Fruit fly (Drosophila melanogaster): ENCODE results near the gene Mocs1.
A peak's percentile ranks its signal among the peaks of the same experiment; 100 is the strongest.

Mocs1 gene

dm6 chr3L:11107432-11107831, 37.1 kb downstream of the Mocs1 start, which contains the start of gene CG32073:
Gene CG32073, minus strand, starts transcription at chr3L:11107582.
- TF ChIP-seq pan (optimal IDR thresholded peaks at IDR 0.05) (no peak), usp (GFP tag; optimal IDR thresholded peaks at IDR 0.05) (no peak), CG8478 (optimal IDR thresholded peaks at IDR 0.05) (no peak), Dll (optimal IDR thresholded peaks at IDR 0.05) (no peak), psq (optimal IDR thresholded peaks at IDR 0.05) (no peak), EcR (GFP tag; optimal IDR thresholded peaks at IDR 0.05) (no peak)

- TF ChIP-seq usp (GFP tag; optimal IDR thresholded peaks at IDR 0.05), result no peak
- TF ChIP-seq CG8478 (optimal IDR thresholded peaks at IDR 0.05), result no peak
- TF ChIP-seq EcR (GFP tag; optimal IDR thresholded peaks at IDR 0.05), result no peak
- no peak for TF ChIP-seq Dll (optimal IDR thresholded peaks at IDR 0.05)
- TF ChIP-seq pan (optimal IDR thresholded peaks at IDR 0.05), result no peak
- no peak for TF ChIP-seq psq (optimal IDR thresholded peaks at IDR 0.05)
Measured at dm6 chr3L:11107935-11108334, 37.6 kb downstream of the Mocs1 start, which contains the start of gene CG12522. Gene CG12522, plus strand, starts transcription at chr3L:11108235.

DNA sequence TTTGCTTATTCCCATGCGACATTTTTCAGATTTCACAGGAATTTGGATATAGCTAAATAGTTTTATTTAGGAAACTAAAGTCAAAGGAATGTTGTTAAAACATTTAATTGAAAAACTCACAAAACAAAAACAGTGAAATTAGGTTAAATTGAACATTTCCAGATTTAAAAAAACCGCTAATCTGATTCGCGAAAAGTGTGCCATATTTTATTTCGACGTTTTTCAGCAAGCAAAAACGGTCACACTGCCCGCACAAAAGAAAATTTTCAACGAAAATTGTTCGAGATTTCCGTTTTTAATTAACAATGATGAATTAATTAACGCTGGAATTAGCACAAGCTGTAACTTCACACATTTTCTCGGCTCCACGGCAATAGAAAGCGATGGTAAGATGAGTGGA, 39.1 kb downstream of the Mocs1 start, which contains the start of the genes CG34012 and emei:
CG34012 (minus strand) TSS at position 52 of the 400 bp plus-strand sequence.
emei (plus strand) TSS at position 237 of the 400 bp plus-strand sequence.
- TF ChIP-seq CG8478 (optimal IDR thresholded peaks at IDR 0.05) (no peak), Dll (optimal IDR thresholded peaks at IDR 0.05) (no peak), psq (optimal IDR thresholded peaks at IDR 0.05) (no peak), usp (GFP tag; optimal IDR thresholded peaks at IDR 0.05) (no peak), EcR (GFP tag; optimal IDR thresholded peaks at IDR 0.05) (no peak)

DNA sequence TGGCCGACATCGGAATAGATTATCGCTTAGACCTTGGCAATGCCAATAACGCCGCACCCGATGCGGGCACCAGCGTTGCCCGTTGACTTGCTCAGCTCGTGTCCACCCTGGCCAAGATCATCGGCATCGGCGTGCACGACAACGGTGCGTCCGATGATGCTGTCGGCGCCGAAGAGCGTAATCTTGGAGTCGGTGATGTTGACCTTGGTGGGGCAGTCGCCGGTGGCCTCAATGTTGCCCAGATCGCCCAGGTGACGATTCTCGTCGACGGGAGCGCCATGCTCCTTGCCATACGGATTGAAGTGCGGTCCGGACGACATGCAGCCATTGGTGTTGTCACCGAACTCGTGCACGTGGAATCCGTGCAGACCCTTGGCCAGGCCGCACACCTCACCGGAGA, 42.1 kb downstream of the Mocs1 start:
- TF ChIP-seq usp (GFP tag; optimal IDR thresholded peaks at IDR 0.05) (no peak), Dll (optimal IDR thresholded peaks at IDR 0.05) (no peak), CG8478 (optimal IDR thresholded peaks at IDR 0.05) (no peak), EcR (GFP tag; optimal IDR thresholded peaks at IDR 0.05) (no peak), psq (optimal IDR thresholded peaks at IDR 0.05) (no peak), pan (optimal IDR thresholded peaks at IDR 0.05) (no peak)

- TF ChIP-seq psq (optimal IDR thresholded peaks at IDR 0.05) (no peak), pan (optimal IDR thresholded peaks at IDR 0.05) (no peak), CG8478 (optimal IDR thresholded peaks at IDR 0.05) (no peak), EcR (GFP tag; optimal IDR thresholded peaks at IDR 0.05) (no peak), usp (GFP tag; optimal IDR thresholded peaks at IDR 0.05) (no peak), Dll (optimal IDR thresholded peaks at IDR 0.05) (no peak)
Measured at dm6 chr3L:11113198-11114197, 43.2 kb downstream of the Mocs1 start, which contains the start of gene Sod1. Gene Sod1, minus strand, starts transcription at chr3L:11113740.

DNA sequence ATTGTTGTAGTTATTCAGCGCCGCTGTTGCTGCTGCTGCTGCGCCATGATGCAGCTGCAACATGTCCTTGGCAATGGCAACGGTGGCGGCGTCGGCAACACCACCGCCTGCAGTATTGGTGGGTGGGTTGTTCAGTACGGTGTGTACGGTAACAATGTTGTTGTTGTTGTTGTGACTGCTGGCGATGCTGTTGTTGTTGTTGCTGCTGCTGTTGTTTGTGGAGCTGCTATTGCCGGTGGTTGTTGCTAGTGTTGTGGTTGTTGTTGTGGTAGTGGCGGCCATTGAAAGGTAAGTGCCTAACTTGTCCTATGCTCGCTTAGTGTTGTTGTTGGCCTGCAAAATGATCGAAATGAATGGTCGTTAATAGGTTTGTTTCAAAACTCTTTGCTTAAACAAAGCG, 47.4 kb downstream of the Mocs1 start:
- TF ChIP-seq psq (optimal IDR thresholded peaks at IDR 0.05) (no peak), usp (GFP tag; optimal IDR thresholded peaks at IDR 0.05) (no peak), CG8478 (optimal IDR thresholded peaks at IDR 0.05) (no peak), pan (optimal IDR thresholded peaks at IDR 0.05) (no peak), Dll (optimal IDR thresholded peaks at IDR 0.05) (no peak)

dm6 chr3L:11118627-11119395, 48.5 kb downstream of the Mocs1 start:
- peak; percentile 22 for TF ChIP-seq Dll (optimal IDR thresholded peaks at IDR 0.05)
- TF ChIP-seq psq (optimal IDR thresholded peaks at IDR 0.05), result no peak
- TF ChIP-seq EcR (GFP tag; optimal IDR thresholded peaks at IDR 0.05), result no peak

DNA sequence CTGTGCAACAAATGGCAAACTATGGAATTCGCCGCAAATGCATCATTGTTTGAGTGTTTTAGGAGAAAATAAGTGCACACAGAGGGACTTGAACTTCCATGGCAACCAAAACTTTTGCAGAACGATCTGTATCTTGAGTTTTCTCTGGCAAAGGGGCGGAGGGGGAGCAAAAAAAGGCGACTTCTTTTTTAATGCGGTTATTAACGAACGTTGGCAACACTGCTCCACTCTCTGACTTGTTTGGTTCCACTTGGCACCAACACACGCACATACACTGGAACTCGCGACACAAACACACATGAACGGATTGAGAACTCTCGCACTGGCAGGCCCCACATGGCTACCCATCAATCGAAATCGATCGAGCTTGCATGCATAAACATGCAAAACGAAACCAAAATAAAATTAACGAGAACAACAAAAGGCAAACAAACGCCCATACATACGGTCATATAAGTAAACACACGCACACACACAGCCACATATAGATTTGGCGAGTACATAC, 49.1 kb downstream of the Mocs1 start:
- TF ChIP-seq psq (optimal IDR thresholded peaks at IDR 0.05), result no peak
- TF ChIP-seq Dll (optimal IDR thresholded peaks at IDR 0.05), result no peak
- no peak for TF ChIP-seq pan (optimal IDR thresholded peaks at IDR 0.05)
- TF ChIP-seq usp (GFP tag; optimal IDR thresholded peaks at IDR 0.05), result no peak
- TF ChIP-seq EcR (GFP tag; optimal IDR thresholded peaks at IDR 0.05), result no peak
- no peak for TF ChIP-seq CG8478 (optimal IDR thresholded peaks at IDR 0.05)

DNA sequence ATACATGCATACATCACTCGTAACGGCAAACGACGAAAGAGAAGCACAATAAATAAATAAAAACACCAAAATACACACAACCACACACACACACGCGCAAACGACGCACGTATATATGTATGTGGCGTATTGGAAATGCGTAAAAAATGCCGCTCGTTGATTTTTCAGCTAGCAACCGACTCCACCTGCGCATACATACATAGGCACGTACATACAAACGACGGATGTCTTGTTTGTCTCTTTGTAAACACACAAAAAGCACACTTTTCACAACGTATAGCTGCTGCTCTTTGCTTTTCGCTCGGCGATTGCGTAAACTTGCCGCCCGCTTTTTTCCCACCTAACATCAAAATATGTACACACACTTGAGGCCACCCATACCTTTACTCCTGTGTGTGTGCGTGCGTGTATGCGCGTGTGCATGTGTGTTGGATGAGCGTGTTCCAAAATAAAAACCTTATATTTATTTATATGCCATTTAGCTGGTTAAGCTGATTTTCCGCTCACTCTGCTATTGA, 49.6 kb downstream of the Mocs1 start:
- no peak for TF ChIP-seq Dll (optimal IDR thresholded peaks at IDR 0.05)
- TF ChIP-seq psq (optimal IDR thresholded peaks at IDR 0.05), result no peak
- no peak for TF ChIP-seq pan (optimal IDR thresholded peaks at IDR 0.05)
- no peak for TF ChIP-seq usp (GFP tag; optimal IDR thresholded peaks at IDR 0.05)
- no peak for TF ChIP-seq CG8478 (optimal IDR thresholded peaks at IDR 0.05)

DNA sequence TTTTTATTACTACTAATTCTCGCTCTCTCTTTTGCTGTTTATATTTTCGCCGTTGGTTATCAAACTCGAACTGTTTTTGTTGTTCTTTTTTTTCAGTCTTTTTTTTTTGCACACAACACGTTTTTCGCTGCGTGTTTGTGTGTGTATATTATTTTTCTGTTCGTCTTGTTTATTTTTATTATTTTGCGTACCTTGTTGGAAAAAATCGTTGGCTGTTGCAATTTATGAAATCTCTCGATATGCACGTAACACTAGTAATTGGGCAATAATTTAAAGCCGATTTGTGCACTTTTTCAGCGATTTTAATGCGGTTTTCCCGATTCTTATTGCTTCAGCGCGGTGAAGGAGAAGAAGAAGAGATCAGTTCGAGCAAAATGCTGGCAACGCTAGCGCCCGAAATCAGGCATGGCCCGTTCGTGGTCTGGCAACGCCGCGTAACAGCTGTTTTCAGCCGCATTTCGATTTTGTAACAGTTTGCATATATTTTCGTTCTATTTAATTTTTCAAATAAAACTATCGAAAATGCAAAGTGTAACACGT, 50.2 kb downstream of the Mocs1 start, which contains the start of the genes FoxK and mRpL2:
FoxK (minus strand) TSS at position 365 of the 540 bp plus-strand sequence.
mRpL2 (plus strand) TSS at position 429 of the 540 bp plus-strand sequence.
- TF ChIP-seq psq (optimal IDR thresholded peaks at IDR 0.05), result no peak
- TF ChIP-seq CG8478 (optimal IDR thresholded peaks at IDR 0.05), result no peak
- TF ChIP-seq pan (optimal IDR thresholded peaks at IDR 0.05), result no peak
- TF ChIP-seq Dll (optimal IDR thresholded peaks at IDR 0.05), result no peak
- TF ChIP-seq usp (GFP tag; optimal IDR thresholded peaks at IDR 0.05), result no peak
- no peak for TF ChIP-seq EcR (GFP tag; optimal IDR thresholded peaks at IDR 0.05)

Measured in whole organism.